Worm (Caenorhabditis elegans) whole organism, mixed stage, embryonic: ENCODE measurements around the gene srw-42.

Experiments used
- M03D4.4 ChIP-seq: sonication (generic microtip); optimal IDR thresholded peaks from 2 replicates; lab custom pipeline; 2017; ENCODE audit warnings: mild to moderate bottlenecking, missing genetic modification characterization, missing compliant biosample characterization
- bed-3 ChIP-seq: fragments of 200-800 bp; sonication (Bioruptor generic); optimal IDR thresholded peaks from 3 replicates; lab custom pipeline; 2018; ENCODE audit warnings: mild to moderate bottlenecking, missing genetic modification characterization, moderate library complexity, missing compliant biosample characterization
- blmp-1 ChIP-seq: fragments of 150-350 bp; optimal IDR thresholded peaks from 2 replicates; lab custom pipeline; 2014; ENCODE audit warnings: missing biosample characterization, missing genetic modification characterization
- ceh-39 ChIP-seq: fragments of 150-350 bp; optimal IDR thresholded peaks from 2 replicates; lab custom pipeline; 2014; ENCODE audit warnings: missing biosample characterization, missing genetic modification characterization
- ceh-43 ChIP-seq: fragments of 200-800 bp; sonication (Bioruptor generic); optimal IDR thresholded peaks from 2 replicates; lab custom pipeline; 2018; ENCODE audit warnings: mild to moderate bottlenecking, missing genetic modification characterization, moderate library complexity, missing compliant biosample characterization
- ces-1 ChIP-seq: fragments of 150-350 bp; optimal IDR thresholded peaks from 2 replicates; lab custom pipeline; 2014; ENCODE audit warnings: missing biosample characterization, missing genetic modification reagents, missing genetic modification characterization
- cnd-1 ChIP-seq: fragments of 200-800 bp; sonication (Bioruptor generic); optimal IDR thresholded peaks from 2 replicates; lab custom pipeline; 2018; ENCODE audit warnings: mild to moderate bottlenecking, missing genetic modification characterization, missing compliant biosample characterization
- drap-1 ChIP-seq: fragments of 200-800 bp; sonication (Bioruptor generic); optimal IDR thresholded peaks from 3 replicates; lab custom pipeline; 2018; ENCODE audit warnings: mild to moderate bottlenecking, missing genetic modification characterization, missing compliant biosample characterization
- elt-1 ChIP-seq: sonication (generic microtip); optimal IDR thresholded peaks from 2 replicates; lab custom pipeline; 2017; ENCODE audit warnings: missing genetic modification characterization, mild to moderate bottlenecking, missing compliant biosample characterization, antibody characterized with exemption, moderate library complexity, borderline replicate concordance; ENCODE audit not compliant: insufficient read depth
- elt-3 ChIP-seq: fragments of 150-350 bp; optimal IDR thresholded peaks from 2 replicates; lab custom pipeline; 2014; ENCODE audit warnings: missing biosample characterization, missing genetic modification characterization
- flh-1 ChIP-seq: fragments of 200-800 bp; sonication (Bioruptor generic); optimal IDR thresholded peaks from 2 replicates; lab custom pipeline; 2018; ENCODE audit warnings: mild to moderate bottlenecking, missing genetic modification characterization, moderate library complexity, missing compliant biosample characterization
- ham-2 ChIP-seq: fragments of 200-800 bp; sonication (Bioruptor generic); optimal IDR thresholded peaks from 2 replicates; lab custom pipeline; 2018; ENCODE audit warnings: mild to moderate bottlenecking, missing genetic modification characterization, missing compliant biosample characterization
- hlh-1 ChIP-seq: fragments of 150-350 bp; optimal IDR thresholded peaks from 2 replicates; lab custom pipeline; 2014; ENCODE audit warnings: missing biosample characterization, missing genetic modification reagents, missing genetic modification characterization
- lin-13 ChIP-seq: fragments of 150-350 bp; optimal IDR thresholded peaks from 2 replicates; lab custom pipeline; 2014; ENCODE audit warnings: missing biosample characterization, missing genetic modification characterization
- lin-32 ChIP-seq: fragments of 200-800 bp; sonication (Bioruptor generic); optimal IDR thresholded peaks from 2 replicates; lab custom pipeline; 2018; ENCODE audit warnings: mild to moderate bottlenecking, missing genetic modification characterization, missing compliant biosample characterization
- lsy-2 ChIP-seq: fragments of 150-350 bp; optimal IDR thresholded peaks from 2 replicates; lab custom pipeline; 2014; ENCODE audit warnings: missing biosample characterization, missing genetic modification characterization
- mab-5 ChIP-seq: fragments of 150-350 bp; optimal IDR thresholded peaks from 2 replicates; lab custom pipeline; 2014; ENCODE audit warnings: missing biosample characterization, missing genetic modification characterization
- mls-2 ChIP-seq: sonication (generic microtip); optimal IDR thresholded peaks from 2 replicates; lab custom pipeline; 2016; ENCODE audit warnings: mild to moderate bottlenecking, missing genetic modification characterization, moderate library complexity, missing compliant biosample characterization
- nhr-12 ChIP-seq: fragments of 150-350 bp; optimal IDR thresholded peaks from 2 replicates; lab custom pipeline; 2014; ENCODE audit warnings: missing biosample characterization, missing genetic modification characterization
- nhr-2 ChIP-seq: fragments of 150-350 bp; optimal IDR thresholded peaks from 2 replicates; lab custom pipeline; 2014; ENCODE audit warnings: missing biosample characterization, missing genetic modification characterization
- nhr-237 ChIP-seq: fragments of 150-350 bp; optimal IDR thresholded peaks from 2 replicates; lab custom pipeline; 2014; ENCODE audit warnings: missing biosample characterization, missing genetic modification characterization
- nhr-28 ChIP-seq: fragments of 150-350 bp; optimal IDR thresholded peaks from 2 replicates; lab custom pipeline; 2014; ENCODE audit warnings: missing biosample characterization, missing genetic modification characterization
- nhr-76 ChIP-seq: sonication (generic microtip); optimal IDR thresholded peaks from 2 replicates; lab custom pipeline; 2017; ENCODE audit warnings: missing biosample characterization, missing genetic modification characterization
- pha-4 ChIP-seq: fragments of 150-350 bp; optimal IDR thresholded peaks from 2 replicates; lab custom pipeline; 2018; ENCODE audit warnings: missing biosample characterization, missing genetic modification reagents, missing genetic modification characterization
- snpc-4 ChIP-seq: fragments of 150-350 bp; optimal IDR thresholded peaks from 2 replicates; lab custom pipeline; 2014; ENCODE audit warnings: missing biosample characterization, missing genetic modification characterization
- sptf-1 ChIP-seq: sonication (generic microtip); optimal IDR thresholded peaks from 2 replicates; lab custom pipeline; 2017; ENCODE audit warnings: mild to moderate bottlenecking, missing genetic modification characterization, moderate library complexity, missing compliant biosample characterization
- unc-120 ChIP-seq: sonication (generic microtip); optimal IDR thresholded peaks from 2 replicates; lab custom pipeline; 2017; ENCODE audit warnings: missing genetic modification characterization, missing compliant biosample characterization; ENCODE audit not compliant: poor library complexity, severe bottlenecking
- unc-39 ChIP-seq: fragments of 150-350 bp; optimal IDR thresholded peaks from 2 replicates; lab custom pipeline; 2014; ENCODE audit warnings: missing biosample characterization, missing genetic modification characterization
- unc-62 ChIP-seq: fragments of 150-350 bp; optimal IDR thresholded peaks from 2 replicates; lab custom pipeline; 2014; ENCODE audit warnings: missing biosample characterization, missing genetic modification reagents, missing genetic modification characterization
- zip-8 ChIP-seq: fragments of 150-350 bp; optimal IDR thresholded peaks from 2 replicates; lab custom pipeline; 2014; ENCODE audit warnings: missing biosample characterization, missing genetic modification characterization
- ztf-11 ChIP-seq: fragments of 150-350 bp; optimal IDR thresholded peaks from 2 replicates; lab custom pipeline; 2014; ENCODE audit warnings: missing biosample characterization, missing genetic modification characterization

The srw-42 gene

DNA sequence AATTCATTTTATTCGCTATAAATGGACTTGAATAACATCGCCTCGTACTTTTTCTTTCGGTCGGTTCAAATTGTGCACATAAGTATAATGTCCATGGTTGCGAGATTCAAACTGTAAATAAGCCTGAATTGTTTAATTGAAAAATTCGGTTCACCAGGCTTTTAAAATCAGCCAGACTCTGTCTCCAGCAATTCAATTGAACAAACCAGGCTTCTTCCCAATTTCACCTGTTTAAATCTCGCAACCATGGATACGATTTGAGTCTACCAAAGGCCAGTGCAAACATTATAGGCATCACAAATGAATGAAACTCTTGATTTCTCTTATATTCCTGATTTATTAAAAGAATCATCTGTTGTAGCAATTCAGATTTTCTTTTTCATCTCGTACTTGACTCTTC lies 38.0 kb upstream of the srw-42 start, which contains the start of gene srz-100:
srz-100 (plus strand) TSS at position 301 of the 400 bp plus-strand sequence.
- TF ChIP-seq ceh-43 (GFP tag; lab: Kevin White, UChicago): no peak
- no peak for TF ChIP-seq mab-5
- no peak for TF ChIP-seq nhr-2 (tag; lab: Kevin White, UChicago)
- TF ChIP-seq elt-3 (tag; lab: Kevin White, UChicago): no peak
- no peak for TF ChIP-seq lin-13
- TF ChIP-seq sptf-1 (tag; lab: Kevin White, UChicago): no peak
- TF ChIP-seq ztf-11 (tag; lab: Kevin White, UChicago): no peak
- TF ChIP-seq blmp-1 (tag; lab: Kevin White, UChicago): no peak
- TF ChIP-seq nhr-76 (tag; lab: Kevin White, UChicago): no peak
- no peak for TF ChIP-seq hlh-1
- no peak for TF ChIP-seq elt-1 (tag; lab: Kevin White, UChicago)
- no peak for TF ChIP-seq zip-8 (tag; lab: Kevin White, UChicago)
- TF ChIP-seq ceh-39: no peak
- no peak for TF ChIP-seq M03D4.4 (tag; lab: Kevin White, UChicago)
- TF ChIP-seq unc-120 (tag; lab: Kevin White, UChicago): no peak
- no peak for TF ChIP-seq mls-2 (tag; lab: Kevin White, UChicago)
- TF ChIP-seq drap-1 (GFP tag; lab: Kevin White, UChicago): no peak
- no peak for TF ChIP-seq bed-3
- TF ChIP-seq lin-32 (GFP tag; lab: Kevin White, UChicago): no peak
- no peak for TF ChIP-seq nhr-237

DNA sequence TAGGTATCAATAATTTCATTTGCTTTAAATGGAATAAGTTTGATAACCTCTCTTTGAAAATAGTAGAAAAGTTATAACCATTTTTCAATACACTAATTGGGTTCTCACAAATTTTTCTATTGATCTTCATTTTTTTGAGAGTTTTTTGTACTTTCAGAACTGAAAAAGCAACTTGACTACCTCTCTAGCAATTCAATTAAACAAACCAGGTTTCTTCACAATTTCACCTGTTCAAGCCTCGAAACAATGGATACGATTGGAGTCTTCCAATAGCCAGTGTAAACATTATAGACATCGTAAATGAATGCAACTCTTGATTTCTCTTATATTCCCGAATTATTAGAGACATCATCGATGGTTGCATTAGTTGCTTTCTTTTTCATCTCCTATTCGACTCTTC lies 36.3 kb upstream of the srw-42 start, which contains the start of gene srz-99:
srz-99 (plus strand) TSS at position 301 of the 400 bp plus-strand sequence.
- TF ChIP-seq pha-4 (no peak), unc-62 (GFP tag; lab: Kevin White, UChicago) (no peak), snpc-4 (tag; lab: Kevin White, UChicago) (no peak), flh-1 (no peak), elt-1 (tag; lab: Kevin White, UChicago) (no peak), sptf-1 (tag; lab: Kevin White, UChicago) (no peak)

DNA sequence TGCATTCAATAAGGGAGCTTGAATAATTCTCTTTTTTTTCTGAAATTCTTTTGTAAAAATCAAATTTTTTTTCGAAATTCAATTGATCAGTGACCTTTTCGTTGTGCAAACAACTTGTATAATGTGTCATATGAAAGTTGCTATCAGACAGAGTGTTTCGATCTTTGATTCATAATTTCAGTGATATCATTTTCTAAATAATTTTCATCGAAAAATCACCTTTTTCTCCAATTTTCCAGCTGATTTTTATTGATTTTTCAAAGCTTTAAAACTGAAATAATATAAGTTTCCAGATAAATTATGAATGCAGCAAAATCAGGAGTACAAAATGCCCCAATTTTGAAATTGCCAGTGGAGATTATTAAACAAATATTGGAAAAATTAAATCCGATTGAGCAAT lies 34.8 kb upstream of the srw-42 start, which contains the start of gene fbxa-127:
fbxa-127 (plus strand) TSS at position 301 of the 400 bp plus-strand sequence.
- TF ChIP-seq unc-120 (tag; lab: Kevin White, UChicago) (no peak), mls-2 (tag; lab: Kevin White, UChicago) (no peak), lin-32 (GFP tag; lab: Kevin White, UChicago) (no peak), elt-1 (tag; lab: Kevin White, UChicago) (no peak), nhr-237 (no peak), lin-13 (no peak), cnd-1 (tag; lab: Kevin White, UChicago) (no peak), bed-3 (no peak), ztf-11 (tag; lab: Kevin White, UChicago) (no peak), M03D4.4 (tag; lab: Kevin White, UChicago) (no peak), blmp-1 (tag; lab: Kevin White, UChicago) (no peak)
- TF ChIP-seq, all 35 proteins: peak for 0

DNA sequence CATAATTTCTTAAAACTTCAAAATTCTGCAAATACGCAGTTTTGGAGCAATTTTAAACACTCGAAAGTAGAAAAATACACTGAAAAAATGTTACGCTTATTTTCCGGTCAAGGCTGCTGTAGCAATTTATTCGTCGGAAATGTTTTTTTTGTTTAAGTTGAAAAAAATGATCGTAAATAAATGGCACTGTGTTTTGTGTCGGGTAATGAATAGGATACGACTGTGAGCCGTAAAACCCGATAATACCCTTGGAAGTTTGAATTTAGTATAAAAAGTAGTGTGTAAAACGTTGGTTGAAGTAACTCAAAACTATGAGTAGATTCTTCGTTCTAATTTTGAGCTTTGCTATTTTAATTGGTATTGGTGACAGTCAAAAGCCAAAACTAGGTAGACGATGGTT lies 33.3 kb upstream of the srw-42 start, which contains the start of gene T25E12.14:
T25E12.14 (plus strand) TSS at position 301 of the 400 bp plus-strand sequence.
- TF ChIP-seq lsy-2 (tag; lab: Kevin White, UChicago) (no peak), nhr-28 (tag; lab: Kevin White, UChicago) (no peak), sptf-1 (tag; lab: Kevin White, UChicago) (no peak), ces-1 (no peak), nhr-2 (tag; lab: Kevin White, UChicago) (no peak), M03D4.4 (tag; lab: Kevin White, UChicago) (no peak), nhr-12 (no peak), cnd-1 (tag; lab: Kevin White, UChicago) (no peak), elt-3 (tag; lab: Kevin White, UChicago) (no peak), ceh-39 (no peak)

DNA sequence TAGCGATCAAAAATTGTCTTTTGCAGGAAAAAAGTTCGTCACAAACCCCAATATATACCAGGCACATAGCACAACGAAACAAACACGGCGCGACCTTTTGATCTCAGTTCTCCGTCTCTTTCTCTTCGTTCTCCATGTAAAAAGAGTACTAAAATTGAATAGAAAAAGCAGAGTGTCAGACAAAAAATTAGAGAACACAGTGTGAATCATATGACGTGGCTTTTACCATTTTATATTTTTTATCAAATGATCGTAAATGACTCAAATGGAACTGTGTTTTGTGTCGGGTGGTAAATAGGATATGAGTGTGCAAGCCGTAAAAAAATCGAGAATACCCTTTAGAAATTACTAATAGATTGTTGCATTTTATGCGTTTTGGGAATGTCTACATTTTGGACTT lies 32.3 kb upstream of the srw-42 start:
- TF ChIP-seq sptf-1 (tag; lab: Kevin White, UChicago) (no peak), elt-3 (tag; lab: Kevin White, UChicago) (no peak), zip-8 (tag; lab: Kevin White, UChicago) (no peak), ceh-43 (GFP tag; lab: Kevin White, UChicago) (no peak), ztf-11 (tag; lab: Kevin White, UChicago) (no peak), ceh-39 (no peak), elt-1 (tag; lab: Kevin White, UChicago) (no peak), ham-2 (GFP tag; lab: Kevin White, UChicago) (no peak), unc-39 (tag; lab: Kevin White, UChicago) (no peak), lsy-2 (tag; lab: Kevin White, UChicago) (no peak), drap-1 (GFP tag; lab: Kevin White, UChicago) (no peak)
- TF ChIP-seq, all 35 proteins: peak for 0
